Fruit fly (Drosophila melanogaster): ENCODE results near the gene CG14013.

DNA sequence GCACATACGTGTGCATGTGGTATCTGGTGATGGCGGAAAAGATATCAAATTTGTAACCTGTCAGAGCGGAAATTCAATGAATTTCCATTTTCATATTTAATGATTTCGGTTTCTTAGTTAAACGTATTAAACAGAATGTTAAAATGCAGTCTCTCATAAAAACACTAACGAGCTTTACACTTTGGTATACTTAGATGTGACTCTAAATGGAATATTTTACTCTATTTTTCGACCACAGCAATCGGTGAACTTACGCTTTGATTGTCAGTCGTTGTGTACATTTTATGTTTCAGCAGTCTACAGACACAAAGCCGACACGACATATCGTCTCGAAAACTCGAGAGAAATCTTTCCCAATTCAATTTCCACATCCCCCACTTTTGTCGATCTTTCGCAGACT, 42.9 kb upstream of the CG14013 start, which contains the start of gene CG18266:
- TF ChIP-seq CTCF (optimal IDR thresholded peaks at IDR 0.05): no peak
- TF ChIP-seq CG8478 (optimal IDR thresholded peaks at IDR 0.05): no peak

Measured in S2 (cell line).